Worm (Caenorhabditis elegans) whole organism, L3 larva: ENCODE results near the gene gpx-5.
A peak's percentile ranks its signal among the peaks of the same experiment; 100 is the strongest.
"Not testable (repeated sequence)": the region's sequence is repeated elsewhere in the genome, so short reads cannot be mapped to it uniquely, and the experiment has no call there.

Experiments used
- R02D3.7 ChIP-seq: fragments of 150-350 bp; optimal IDR thresholded peaks from 2 replicates; lab custom pipeline; 2014; ENCODE audit warnings: missing biosample characterization, missing genetic modification characterization
- ZK546.5 ChIP-seq: sonication (generic microtip); optimal IDR thresholded peaks from 2 replicates; lab custom pipeline; 2017; ENCODE audit warnings: missing biosample characterization, missing genetic modification characterization
- aly-2 ChIP-seq: fragments of 150-350 bp; optimal IDR thresholded peaks from 2 replicates; lab custom pipeline; 2014; ENCODE audit warnings: missing biosample characterization, missing genetic modification characterization
- ceh-28 ChIP-seq: fragments of 150-350 bp; optimal IDR thresholded peaks from 2 replicates; lab custom pipeline; 2014; ENCODE audit warnings: missing biosample characterization, missing genetic modification reagents, missing genetic modification characterization
- ceh-82 ChIP-seq: fragments of 150-350 bp; optimal IDR thresholded peaks from 2 replicates; lab custom pipeline; 2014; ENCODE audit warnings: missing biosample characterization, missing genetic modification characterization
- ceh-9 ChIP-seq: sonication (generic microtip); optimal IDR thresholded peaks from 2 replicates; lab custom pipeline; 2018; ENCODE audit warnings: missing biosample characterization, missing genetic modification characterization
- daf-12 ChIP-seq: fragments of 150-350 bp; optimal IDR thresholded peaks from 2 replicates; lab custom pipeline; 2014; ENCODE audit warnings: missing biosample characterization, missing genetic modification reagents, missing genetic modification characterization
- egl-5 ChIP-seq: fragments of 150-350 bp; optimal IDR thresholded peaks from 2 replicates; lab custom pipeline; 2017; ENCODE audit warnings: missing biosample characterization, missing genetic modification reagents, missing genetic modification characterization, inconsistent platforms
- elt-2 ChIP-seq: sonication (generic microtip); optimal IDR thresholded peaks from 2 replicates; lab custom pipeline; 2016; ENCODE audit warnings: missing genetic modification reagents, mild to moderate bottlenecking, missing genetic modification characterization, missing compliant biosample characterization
- fkh-10 ChIP-seq: sonication (generic microtip); optimal IDR thresholded peaks from 2 replicates; lab custom pipeline; 2017; ENCODE audit warnings: missing biosample characterization, missing genetic modification reagents, missing genetic modification characterization
- fkh-2 ChIP-seq: fragments of 150-350 bp; optimal IDR thresholded peaks from 2 replicates; lab custom pipeline; 2014; ENCODE audit warnings: missing biosample characterization, missing genetic modification reagents, missing genetic modification characterization
- fos-1 ChIP-seq: fragments of 150-350 bp; optimal IDR thresholded peaks from 2 replicates; lab custom pipeline; 2014; ENCODE audit warnings: missing biosample characterization, missing genetic modification characterization
- hmg-11 ChIP-seq: sonication (generic microtip); optimal IDR thresholded peaks from 2 replicates; lab custom pipeline; 2016; ENCODE audit warnings: missing genetic modification characterization, missing compliant biosample characterization
- jun-1 ChIP-seq: fragments of 150-350 bp; optimal IDR thresholded peaks from 2 replicates; lab custom pipeline; 2014; ENCODE audit warnings: missing biosample characterization, missing genetic modification reagents, missing genetic modification characterization
- lin-39 ChIP-seq: fragments of 150-350 bp; optimal IDR thresholded peaks from 2 replicates; lab custom pipeline; 2018; ENCODE audit warnings: missing biosample characterization, missing genetic modification reagents, missing genetic modification characterization
- lsy-12 ChIP-seq: sonication (generic microtip); optimal IDR thresholded peaks from 2 replicates; lab custom pipeline; 2016; ENCODE audit warnings: mild to moderate bottlenecking, missing genetic modification characterization, missing compliant biosample characterization
- mdl-1 ChIP-seq: fragments of 150-350 bp; optimal IDR thresholded peaks from 2 replicates; lab custom pipeline; 2014; ENCODE audit warnings: missing biosample characterization, missing genetic modification characterization
- mml-1 ChIP-seq: fragments of 150-350 bp; sonication (generic microtip); optimal IDR thresholded peaks from 3 replicates; lab custom pipeline; 2014; ENCODE audit warnings: missing biosample characterization, missing genetic modification characterization
- nfya-1 ChIP-seq: sonication (generic microtip); optimal IDR thresholded peaks from 2 replicates; lab custom pipeline; 2017; ENCODE audit warnings: missing genetic modification characterization, mild to moderate bottlenecking, missing compliant biosample characterization, antibody characterized with exemption, moderate library complexity; ENCODE audit not compliant: insufficient read depth
- nhr-11 ChIP-seq: fragments of 150-350 bp; optimal IDR thresholded peaks from 2 replicates; lab custom pipeline; 2014; ENCODE audit warnings: missing biosample characterization, missing genetic modification characterization
- nhr-23 ChIP-seq: fragments of 150-350 bp; optimal IDR thresholded peaks from 2 replicates; lab custom pipeline; 2014; ENCODE audit warnings: missing biosample characterization, missing genetic modification reagents, missing genetic modification characterization
- nhr-237 ChIP-seq: fragments of 150-350 bp; optimal IDR thresholded peaks from 2 replicates; lab custom pipeline; 2014; ENCODE audit warnings: missing biosample characterization, missing genetic modification characterization
- nhr-25 ChIP-seq: sonication (generic microtip); optimal IDR thresholded peaks from 2 replicates; lab custom pipeline; 2017; ENCODE audit warnings: missing biosample characterization, missing genetic modification characterization
- nhr-28 ChIP-seq: fragments of 150-350 bp; optimal IDR thresholded peaks from 2 replicates; lab custom pipeline; 2014; ENCODE audit warnings: missing biosample characterization, missing genetic modification characterization
- nhr-43 ChIP-seq: sonication (generic microtip); optimal IDR thresholded peaks from 2 replicates; lab custom pipeline; 2016; ENCODE audit warnings: mild to moderate bottlenecking, missing genetic modification characterization, missing compliant biosample characterization; ENCODE audit not compliant: poor library complexity, severe bottlenecking
- nhr-67 ChIP-seq: fragments of 150-350 bp; optimal IDR thresholded peaks from 2 replicates; lab custom pipeline; 2014; ENCODE audit warnings: missing biosample characterization, missing genetic modification characterization
- nhr-77 ChIP-seq: fragments of 150-350 bp; optimal IDR thresholded peaks from 2 replicates; lab custom pipeline; 2014; ENCODE audit warnings: missing biosample characterization, missing genetic modification characterization
- pha-4 ChIP-seq: fragments of 150-350 bp; optimal IDR thresholded peaks from 2 replicates; lab custom pipeline; 2014; ENCODE audit warnings: missing biosample characterization, missing genetic modification reagents, missing genetic modification characterization
- skn-1 ChIP-seq: fragments of 150-350 bp; optimal IDR thresholded peaks from 2 replicates; lab custom pipeline; 2014; ENCODE audit warnings: missing biosample characterization, missing genetic modification characterization
- snpc-4 ChIP-seq: fragments of 150-350 bp; optimal IDR thresholded peaks from 2 replicates; lab custom pipeline; 2014; ENCODE audit warnings: missing biosample characterization, missing genetic modification characterization
- tbx-2 ChIP-seq: sonication (generic microtip); optimal IDR thresholded peaks from 2 replicates; lab custom pipeline; 2016; ENCODE audit warnings: mild to moderate bottlenecking, missing genetic modification characterization, missing compliant biosample characterization
- unc-39 ChIP-seq: sonication (generic microtip); optimal IDR thresholded peaks from 4 replicates; lab custom pipeline; 2017; ENCODE audit warnings: missing biosample characterization, missing genetic modification characterization
- unc-62 ChIP-seq: fragments of 150-350 bp; sonication (generic microtip); optimal IDR thresholded peaks from 4 replicates; lab custom pipeline; 2014; ENCODE audit warnings: missing biosample characterization, missing genetic modification reagents, missing genetic modification characterization
- ztf-11 ChIP-seq: fragments of 150-350 bp; optimal IDR thresholded peaks from 2 replicates; lab custom pipeline; 2014; ENCODE audit warnings: missing biosample characterization, missing genetic modification characterization

Gene gpx-5

ce11 chrX:9610040-9610613 lies 25.7 kb downstream of the gpx-5 start, which contains the start of gene C11E4.6:
Gene C11E4.6 (plus strand): TSS chrX:9610563.
- TF ChIP-seq nhr-67: no peak
- no peak for TF ChIP-seq egl-5 (tag; lab: Kevin White, UChicago)

ce11 chrX:9616919-9617318 lies 32.5 kb downstream of the gpx-5 start, which contains the start of gene C11E4.7:
Gene C11E4.7 (plus strand): TSS chrX:9617219.
- TF ChIP-seq nhr-77 (tag; lab: Kevin White, UChicago) (no peak), aly-2 (tag; lab: Kevin White, UChicago) (no peak), unc-62 (GFP tag; lab: Kevin White, UChicago) (no peak), ceh-9 (tag; lab: Kevin White, UChicago) (no peak), ceh-28 (tag; lab: Kevin White, UChicago) (no peak), lsy-12 (tag; lab: Kevin White, UChicago) (no peak), pha-4 (tag; lab: Kevin White, UChicago) (no peak), daf-12 (tag; lab: Kevin White, UChicago) (no peak), hmg-11 (tag; lab: Kevin White, UChicago) (no peak), fkh-10 (GFP tag; lab: Kevin White, UChicago) (no peak), nhr-67 (no peak)
- TF ChIP-seq, all 47 proteins: peak for 0

- TF ChIP-seq elt-2 (tag; lab: Kevin White, UChicago) (no peak), mml-1 (tag; lab: Kevin White, UChicago) (no peak), fkh-2 (tag; lab: Kevin White, UChicago) (no peak), R02D3.7 (tag; lab: Kevin White, UChicago) (no peak)
These were observed 35.7 kb downstream of the gpx-5 start, which contains the start of gene C11E4.8 for ce11 chrX:9620136-9620535. Gene C11E4.8 (plus strand): TSS chrX:9620436.

ce11 chrX:9622609-9623008 lies 38.1 kb downstream of the gpx-5 start:
- TF ChIP-seq fkh-10 (GFP tag; lab: Kevin White, UChicago) (no peak), nhr-11 (tag; lab: Kevin White, UChicago) (no peak), elt-2 (tag; lab: Kevin White, UChicago) (peak; percentile 27), nhr-28 (tag; lab: Kevin White, UChicago) (no peak), lsy-12 (tag; lab: Kevin White, UChicago) (peak; percentile 4), mdl-1 (tag; lab: Kevin White, UChicago) (no peak), skn-1 (tag; lab: Kevin White, UChicago) (no peak), hmg-11 (tag; lab: Kevin White, UChicago) (peak; percentile 14), ceh-82 (no peak), nhr-43 (tag; lab: Kevin White, UChicago) (peak; percentile 59), nfya-1 (tag; lab: Kevin White, UChicago) (no peak), nhr-23 (no peak), aly-2 (tag; lab: Kevin White, UChicago) (no peak), unc-39 (tag; lab: Kevin White, UChicago) (no peak), tbx-2 (tag; lab: Kevin White, UChicago) (no peak), nhr-25 (peak; percentile 4), ztf-11 (tag; lab: Kevin White, UChicago) (no peak)

ce11 chrX:9625824-9626223 lies 41.4 kb downstream of the gpx-5 start, which contains the start of gene F34H10.1:
Gene F34H10.1 (plus strand): TSS chrX:9626124.
- not testable (repeated sequence) for TF ChIP-seq unc-62 (GFP tag; lab: Kevin White, UChicago); fos-1 (tag; lab: Kevin White, UChicago); jun-1 (tag; lab: Kevin White, UChicago)
- TF ChIP-seq, all 47 proteins: peak for 0; not testable (repeated sequence) for 47

ce11 chrX:9629552-9629951 lies 45.1 kb downstream of the gpx-5 start:
- TF ChIP-seq fkh-2 (tag; lab: Kevin White, UChicago) (no peak), nhr-23 (no peak), lin-39 (tag; lab: Kevin White, UChicago) (no peak), nhr-11 (tag; lab: Kevin White, UChicago) (no peak), snpc-4 (tag; lab: Kevin White, UChicago) (no peak), ceh-9 (tag; lab: Kevin White, UChicago) (no peak), nhr-237 (tag; lab: Kevin White, UChicago) (no peak), aly-2 (tag; lab: Kevin White, UChicago) (no peak), nhr-28 (tag; lab: Kevin White, UChicago) (no peak), ZK546.5 (no peak), jun-1 (tag; lab: Kevin White, UChicago) (no peak), elt-2 (tag; lab: Kevin White, UChicago) (no peak), egl-5 (tag; lab: Kevin White, UChicago) (no peak), pha-4 (tag; lab: Kevin White, UChicago) (no peak), tbx-2 (tag; lab: Kevin White, UChicago) (no peak)
